Fruit fly (Drosophila melanogaster) whole organism, embryonic: ENCODE results near the gene CG12608.

Experiments
- Antp ChIP-seq: fragments of 200-800 bp; sonication (Bioruptor generic); optimal IDR thresholded peaks from 3 replicates; lab custom pipeline; 2016; ENCODE audit warnings: missing biosample characterization, missing genetic modification characterization
- CG10366 ChIP-seq: fragments of 200-800 bp; sonication (Bioruptor generic); IDR thresholded peaks from 2 replicates; pipeline ENCODE4 v1.3.6; 2022; ENCODE audit warnings: missing biosample characterization, missing genetic modification characterization
- CG11247 ChIP-seq: fragments of 200-800 bp; sonication (Bioruptor generic); IDR thresholded peaks from 2 replicates; pipeline ENCODE4 v1.3.6; 2022; ENCODE audit warnings: missing biosample characterization, missing genetic modification characterization
- CG12071 ChIP-seq: fragments of 200-800 bp; sonication (Bioruptor generic); optimal IDR thresholded peaks from 3 replicates; lab custom pipeline; 2018; ENCODE audit warnings: missing biosample characterization, mild to moderate bottlenecking, missing genetic modification characterization
- CG1233 ChIP-seq: fragments of 200-800 bp; sonication (Bioruptor generic); optimal IDR thresholded peaks from 4 replicates; lab custom pipeline; 2018; ENCODE audit warnings: missing biosample characterization, mild to moderate bottlenecking, missing genetic modification characterization
- CG12659 ChIP-seq: fragments of 200-800 bp; sonication (Bioruptor generic); optimal IDR thresholded peaks from 3 replicates; lab custom pipeline; 2017; ENCODE audit warnings: mild to moderate bottlenecking, missing biosample characterization, missing genetic modification reagents, missing genetic modification characterization
- CG13296 ChIP-seq: fragments of 200-800 bp; sonication (Bioruptor generic); optimal IDR thresholded peaks from 3 replicates; lab custom pipeline; 2018; ENCODE audit warnings: missing biosample characterization, mild to moderate bottlenecking, missing genetic modification characterization
- CG14667 ChIP-seq: fragments of 200-800 bp; sonication (Bioruptor generic); IDR thresholded peaks from 2 replicates; pipeline ENCODE4 v1.3.6; 2022; ENCODE audit warnings: missing biosample characterization, missing genetic modification characterization
- CG15011 ChIP-seq: fragments of 200-800 bp; sonication (Bioruptor generic); optimal IDR thresholded peaks from 3 replicates; lab custom pipeline; 2018; ENCODE audit warnings: missing biosample characterization, mild to moderate bottlenecking, missing genetic modification characterization
- CG16863 ChIP-seq: fragments of 200-800 bp; sonication (Bioruptor generic); optimal IDR thresholded peaks from 3 replicates; lab custom pipeline; 2016; ENCODE audit warnings: missing biosample characterization, missing genetic modification characterization
- CG2129 ChIP-seq: fragments of 200-800 bp; sonication (Bioruptor generic); IDR thresholded peaks from 2 replicates; pipeline ENCODE4 v1.3.6; 2022; ENCODE audit warnings: missing biosample characterization, missing genetic modification characterization; ENCODE audit not compliant: partially characterized antibody
- CG2199 ChIP-seq: fragments of 200-800 bp; sonication (Bioruptor generic); IDR thresholded peaks from 3 replicates; pipeline ENCODE4 v1.3.6; 2022; ENCODE audit warnings: missing biosample characterization, missing genetic modification characterization
- CG31224 ChIP-seq: fragments of 200-800 bp; sonication (Bioruptor generic); IDR thresholded peaks from 2 replicates; pipeline ENCODE4 v1.3.6; 2022; ENCODE audit warnings: missing biosample characterization, missing genetic modification characterization
- CG32767 ChIP-seq: fragments of 200-800 bp; sonication (Bioruptor generic); IDR thresholded peaks from 2 replicates; pipeline ENCODE4 v1.3.6; 2022; ENCODE audit warnings: missing biosample characterization, missing genetic modification characterization
- CG32772 ChIP-seq: fragments of 200-800 bp; sonication (Bioruptor generic); IDR thresholded peaks from 2 replicates; pipeline ENCODE4 v1.3.6; 2022; ENCODE audit warnings: missing biosample characterization, missing genetic modification characterization
- CG33557 ChIP-seq: fragments of 200-800 bp; sonication (Bioruptor generic); optimal IDR thresholded peaks from 2 replicates; lab custom pipeline; 2019; ENCODE audit warnings: missing biosample characterization, mild to moderate bottlenecking, missing genetic modification characterization, moderate library complexity
- CG42726 ChIP-seq: fragments of 200-800 bp; sonication (Bioruptor generic); IDR thresholded peaks from 2 replicates; pipeline ENCODE4 v1.3.6; 2022; ENCODE audit warnings: missing biosample characterization, missing genetic modification characterization; ENCODE audit not compliant: partially characterized antibody
- CG5180 ChIP-seq: fragments of 200-800 bp; sonication (Bioruptor generic); optimal IDR thresholded peaks from 3 replicates; lab custom pipeline; 2017; ENCODE audit warnings: missing biosample characterization, missing genetic modification characterization, mild to moderate bottlenecking, moderate library complexity, missing genetic modification reagents
- CHES-1-like ChIP-seq: fragments of 200-800 bp; sonication (Bioruptor generic); optimal IDR thresholded peaks from 2 replicates; lab custom pipeline; 2016; ENCODE audit warnings: missing biosample characterization, missing genetic modification characterization
- CoRest ChIP-seq: fragments of 200-800 bp; sonication (Bioruptor generic); optimal IDR thresholded peaks from 3 replicates; lab custom pipeline; 2018; ENCODE audit warnings: missing biosample characterization, mild to moderate bottlenecking, missing genetic modification characterization, moderate library complexity
- D19B ChIP-seq: fragments of 200-800 bp; sonication (Bioruptor generic); optimal IDR thresholded peaks from 2 replicates; lab custom pipeline; 2017; ENCODE audit warnings: missing biosample characterization, mild to moderate bottlenecking, missing genetic modification characterization
- Doc2 ChIP-seq: fragments of 200-800 bp; sonication (Bioruptor generic); IDR thresholded peaks from 2 replicates; pipeline ENCODE4 v1.3.6; 2022; ENCODE audit warnings: missing biosample characterization, missing genetic modification characterization
- Gug ChIP-seq: fragments of 200-800 bp; sonication (Bioruptor generic); IDR thresholded peaks from 4 replicates; pipeline ENCODE4 v1.3.6; 2022; ENCODE audit warnings: missing biosample characterization, missing genetic modification characterization
- H15 ChIP-seq: fragments of 200-800 bp; sonication (Bioruptor generic); IDR thresholded peaks from 3 replicates; pipeline ENCODE4 v1.3.6; 2022; ENCODE audit warnings: missing biosample characterization, missing genetic modification characterization
- Meics ChIP-seq: fragments of 200-800 bp; sonication (Bioruptor generic); optimal IDR thresholded peaks from 2 replicates; lab custom pipeline; 2017; ENCODE audit warnings: missing biosample characterization, mild to moderate bottlenecking, missing genetic modification characterization
- Myb ChIP-seq: fragments of 200-800 bp; sonication (Bioruptor generic); optimal IDR thresholded peaks from 2 replicates; lab custom pipeline; 2016; ENCODE audit warnings: missing biosample characterization, missing genetic modification characterization
- NK7.1 ChIP-seq: fragments of 200-800 bp; sonication (Bioruptor generic); optimal IDR thresholded peaks from 3 replicates; lab custom pipeline; 2016; ENCODE audit warnings: missing biosample characterization, missing genetic modification characterization
- Rfx ChIP-seq: fragments of 200-800 bp; sonication (Bioruptor generic); IDR thresholded peaks from 2 replicates; pipeline ENCODE4 v1.3.6; 2022; ENCODE audit warnings: missing biosample characterization, missing genetic modification characterization
- Rx ChIP-seq: fragments of 200-800 bp; sonication (Bioruptor generic); IDR thresholded peaks from 2 replicates; pipeline ENCODE4 v1.3.6; 2022; ENCODE audit warnings: missing biosample characterization, missing genetic modification characterization
- ase ChIP-seq: fragments of 200-800 bp; sonication (Bioruptor generic); IDR thresholded peaks from 3 replicates; pipeline ENCODE4 v1.3.6; 2022; ENCODE audit warnings: missing biosample characterization, missing genetic modification characterization
- bcd ChIP-seq: fragments of 200-800 bp; sonication (Bioruptor generic); optimal IDR thresholded peaks from 2 replicates; lab custom pipeline; 2017; ENCODE audit warnings: missing biosample characterization, mild to moderate bottlenecking, missing genetic modification characterization
- cas ChIP-seq: fragments of 200-800 bp; sonication (Bioruptor generic); IDR thresholded peaks from 2 replicates; pipeline ENCODE4 v1.3.6; 2022; ENCODE audit warnings: missing biosample characterization, missing genetic modification characterization
- caup ChIP-seq: fragments of 200-800 bp; sonication (Bioruptor generic); optimal IDR thresholded peaks from 3 replicates; lab custom pipeline; 2017; ENCODE audit warnings: missing biosample characterization, mild to moderate bottlenecking, missing genetic modification characterization, moderate library complexity; ENCODE audit not compliant: severe bottlenecking
- crp ChIP-seq, 2 experiments: fragments of 200-800 bp; sonication (Bioruptor generic); optimal IDR thresholded peaks; 2 replicates in 1 of 2; 3 replicates in 1 of 2; lab custom pipeline; 2017; ENCODE audit warnings: missing biosample characterization in 2 of 2, missing genetic modification characterization in 2 of 2, mild to moderate bottlenecking in 1 of 2, moderate library complexity in 1 of 2
- ewg ChIP-seq: fragments of 200-800 bp; sonication (Bioruptor generic); optimal IDR thresholded peaks from 3 replicates; lab custom pipeline; 2017; ENCODE audit warnings: mild to moderate bottlenecking, missing biosample characterization, missing genetic modification reagents, missing genetic modification characterization
- fru ChIP-seq: fragments of >200 bp; optimal IDR thresholded peaks from 2 replicates; lab custom pipeline; 2017
- gcm ChIP-seq: fragments of 200-800 bp; sonication (Bioruptor generic); optimal IDR thresholded peaks from 2 replicates; lab custom pipeline; 2019; ENCODE audit warnings: missing biosample characterization, mild to moderate bottlenecking, missing genetic modification characterization, moderate library complexity
- her ChIP-seq: fragments of 200-800 bp; sonication (Bioruptor generic); optimal IDR thresholded peaks from 2 replicates; lab custom pipeline; 2016; ENCODE audit warnings: missing biosample characterization, missing genetic modification characterization
- kah ChIP-seq: fragments of 200-800 bp; sonication (Bioruptor generic); optimal IDR thresholded peaks from 2 replicates; lab custom pipeline; 2018; ENCODE audit warnings: missing biosample characterization, mild to moderate bottlenecking, missing genetic modification characterization
- kni ChIP-seq: fragments of 200-800 bp; sonication (Bioruptor generic); optimal IDR thresholded peaks from 3 replicates; lab custom pipeline; 2017; ENCODE audit warnings: mild to moderate bottlenecking, missing biosample characterization, missing genetic modification reagents, missing genetic modification characterization
- oc ChIP-seq: fragments of 200-800 bp; sonication (Bioruptor generic); optimal IDR thresholded peaks from 2 replicates; lab custom pipeline; 2018; ENCODE audit warnings: missing biosample characterization, mild to moderate bottlenecking, missing genetic modification characterization, moderate library complexity
- run ChIP-seq: fragments of 200-800 bp; sonication (Bioruptor generic); optimal IDR thresholded peaks from 3 replicates; lab custom pipeline; 2018; ENCODE audit warnings: missing biosample characterization, mild to moderate bottlenecking, missing genetic modification characterization
- salm ChIP-seq: fragments of 200-800 bp; sonication (Bioruptor generic); optimal IDR thresholded peaks from 2 replicates; lab custom pipeline; 2018; ENCODE audit warnings: missing biosample characterization, mild to moderate bottlenecking, missing genetic modification characterization
- scrt ChIP-seq: fragments of 200-800 bp; sonication (Bioruptor generic); optimal IDR thresholded peaks from 2 replicates; lab custom pipeline; 2018; ENCODE audit warnings: missing biosample characterization, mild to moderate bottlenecking, missing genetic modification characterization, moderate library complexity
- shn ChIP-seq: fragments of 200-800 bp; sonication (Bioruptor generic); optimal IDR thresholded peaks from 3 replicates; lab custom pipeline; 2016; ENCODE audit warnings: missing biosample characterization, missing genetic modification characterization
- so ChIP-seq: fragments of 200-800 bp; sonication (Bioruptor generic); IDR thresholded peaks from 3 replicates; pipeline ENCODE4 v1.3.6; 2022; ENCODE audit warnings: missing biosample characterization, missing genetic modification characterization
- ssp ChIP-seq: fragments of 200-800 bp; sonication (Bioruptor generic); IDR thresholded peaks from 2 replicates; pipeline ENCODE4 v1.3.6; 2022; ENCODE audit warnings: missing biosample characterization, missing genetic modification characterization
- stwl ChIP-seq: fragments of 200-800 bp; sonication (Bioruptor generic); optimal IDR thresholded peaks from 3 replicates; lab custom pipeline; 2018; ENCODE audit warnings: missing biosample characterization, mild to moderate bottlenecking, missing genetic modification characterization, moderate library complexity
- trem ChIP-seq: fragments of 200-800 bp; optimal IDR thresholded peaks from 3 replicates; lab custom pipeline; 2019; ENCODE audit warnings: missing biosample characterization, mild to moderate bottlenecking, missing genetic modification characterization, moderate library complexity
- tx ChIP-seq: fragments of 200-800 bp; sonication (Bioruptor generic); optimal IDR thresholded peaks from 2 replicates; lab custom pipeline; 2016; ENCODE audit warnings: missing biosample characterization, missing genetic modification characterization
- usp ChIP-seq: fragments of >200 bp; optimal IDR thresholded peaks from 2 replicates; lab custom pipeline; 2017; ENCODE audit warnings: missing biosample characterization, missing genetic modification characterization
- yki ChIP-seq: fragments of >200 bp; optimal IDR thresholded peaks from 3 replicates; lab custom pipeline; 2018

The CG12608 gene

dm6 chrX:15319290-15319689 lies 25.1 kb downstream of the CG12608 start, which contains the start of gene Top1 (continued):
- TF ChIP-seq CG42726 (GFP tag; lab: Robert Waterston, UW) = peak; percentile 97
- TF ChIP-seq her = no peak
- TF ChIP-seq tx (GFP tag; lab: Kevin White, UChicago) = no peak
- TF ChIP-seq CG12659 = peak; percentile 52
- no peak for TF ChIP-seq CG16863 (GFP tag; lab: Kevin White, UChicago)
- TF ChIP-seq oc (tag; lab: Kevin White, UChicago) = no peak
- TF ChIP-seq CG1233 = no peak
- TF ChIP-seq stwl = peak; percentile 80
- no peak for TF ChIP-seq CG31224
- no peak for TF ChIP-seq fru (lab: Kevin White, UChicago)
- peak; percentile 52 for TF ChIP-seq Myb (GFP tag; lab: Kevin White, UChicago)
- TF ChIP-seq CoRest (tag; lab: Kevin White, UChicago) = peak; percentile 30
- peak; percentile 14 for TF ChIP-seq CG12071 (GFP tag; lab: Kevin White, UChicago)
- TF ChIP-seq run (tag; lab: Kevin White, UChicago) = no peak
- TF ChIP-seq gcm = no peak
- TF ChIP-seq CG10366 (GFP tag; lab: Robert Waterston, UW) = no peak
- TF ChIP-seq yki (lab: Kevin White, UChicago) = no peak
- TF ChIP-seq Antp (GFP tag; lab: Kevin White, UChicago) = peak; percentile 19
- no peak for TF ChIP-seq CG33557 (GFP tag; lab: Kevin White, UChicago)
- peak; percentile 41; the same call in 1 of the 4 replicates for TF ChIP-seq Gug (GFP tag; lab: Robert Waterston, UW)
- no peak for TF ChIP-seq ewg (GFP tag; lab: Kevin White, UChicago)
- TF ChIP-seq NK7.1 (GFP tag; lab: Kevin White, UChicago) = no peak
- no peak for TF ChIP-seq caup
- peak; percentile 18 for TF ChIP-seq Meics
- TF ChIP-seq CG2199 (GFP tag; lab: Robert Waterston, UW) = 0 out of 3 replicates have a peak, but pooled peaks have one; percentile 44
- TF ChIP-seq CG15011 (GFP tag; lab: Kevin White, UChicago) = no peak
- TF ChIP-seq Rx = no peak
- TF ChIP-seq cas (GFP tag; lab: Robert Waterston, UW) = no peak
- peak; percentile 91 for TF ChIP-seq CG2129 (GFP tag; lab: Robert Waterston, UW)
- TF ChIP-seq H15 (GFP tag; lab: Robert Waterston, UW) = 0 out of 3 replicates have a peak, but pooled peaks have one; percentile 16
- TF ChIP-seq kah (GFP tag; lab: Kevin White, UChicago) = no peak
- no peak for TF ChIP-seq salm (tag; lab: Kevin White, UChicago)
- no peak for TF ChIP-seq shn
- no peak for TF ChIP-seq usp (GFP tag; lab: Kevin White, UChicago)
- peak; percentile 17; the same call in 1 of the 2 replicates for TF ChIP-seq CG32767 (GFP tag; lab: Robert Waterston, UW)
- TF ChIP-seq Rfx (GFP tag; lab: Robert Waterston, UW) = peak; percentile 71
- no peak for TF ChIP-seq Doc2
- no peak for TF ChIP-seq so
- TF ChIP-seq ase = no peak
- TF ChIP-seq ssp (GFP tag; lab: Robert Waterston, UW) = peak; percentile 44; the same call in 1 of the 2 replicates
- TF ChIP-seq CG11247 (GFP tag; lab: Robert Waterston, UW) = peak; percentile 33; the same call in 1 of the 2 replicates
- peak; percentile 33 for TF ChIP-seq trem (tag; lab: Kevin White, UChicago)
- no peak for TF ChIP-seq CHES-1-like (GFP tag; lab: Kevin White, UChicago)
- TF ChIP-seq CG32772 = no peak
- TF ChIP-seq D19B = no peak
- TF ChIP-seq crp (GFP tag; optimal IDR thresholded peaks at IDR 0.05; lab: Kevin White, UChicago) = peak in 1 of 2 experiments; percentile 7
- TF ChIP-seq CG13296 (GFP tag; lab: Kevin White, UChicago) = no peak
- TF ChIP-seq CG14667 (GFP tag; lab: Robert Waterston, UW) = no peak
- TF ChIP-seq scrt (GFP tag; lab: Kevin White, UChicago) = no peak
- TF ChIP-seq bcd = no peak
- TF ChIP-seq CG5180 = no peak
- TF ChIP-seq kni = no peak
